Worm (Caenorhabditis elegans): ENCODE results near the gene set-19.

DNA sequence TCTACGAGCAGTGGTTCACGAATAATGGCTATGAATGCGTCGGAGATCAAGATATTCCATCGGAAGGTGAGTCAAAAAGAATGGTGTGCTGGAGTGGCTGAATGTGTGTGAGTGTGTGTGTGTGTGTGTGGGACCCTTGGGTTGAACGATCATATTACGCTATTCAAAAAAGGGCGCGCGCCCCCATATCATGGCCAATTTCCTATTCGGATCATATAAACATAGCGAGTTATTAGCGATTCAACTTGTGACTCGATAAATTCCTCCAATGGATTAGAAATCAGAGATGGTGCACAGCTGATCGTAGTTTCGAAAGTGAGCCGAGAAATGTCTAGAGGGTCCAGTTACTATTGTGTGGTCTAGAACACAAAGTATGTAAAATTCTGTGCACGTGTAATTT, 32.1 kb downstream of the set-19 start, which contains the start of gene srv-7:
- TF ChIP-seq tab-1 (GFP tag; IDR thresholded peaks at IDR 0.05) (no peak), ztf-29 (GFP tag; IDR thresholded peaks at IDR 0.05) (no peak), flt-1 (GFP tag; IDR thresholded peaks at IDR 0.05) (no peak), med-1 (GFP tag; optimal IDR thresholded peaks at IDR 0.05; ENCODE audit: insufficient read depth) (no peak), T22C8.4 (GFP tag; IDR thresholded peaks at IDR 0.05) (no peak), ztf-23 (GFP tag; IDR thresholded peaks at IDR 0.05) (no peak)

Data from whole organism, midembryonic.